Fruit fly (Drosophila melanogaster): ENCODE measurements around the gene Ten-a.

The Ten-a gene

DNA sequence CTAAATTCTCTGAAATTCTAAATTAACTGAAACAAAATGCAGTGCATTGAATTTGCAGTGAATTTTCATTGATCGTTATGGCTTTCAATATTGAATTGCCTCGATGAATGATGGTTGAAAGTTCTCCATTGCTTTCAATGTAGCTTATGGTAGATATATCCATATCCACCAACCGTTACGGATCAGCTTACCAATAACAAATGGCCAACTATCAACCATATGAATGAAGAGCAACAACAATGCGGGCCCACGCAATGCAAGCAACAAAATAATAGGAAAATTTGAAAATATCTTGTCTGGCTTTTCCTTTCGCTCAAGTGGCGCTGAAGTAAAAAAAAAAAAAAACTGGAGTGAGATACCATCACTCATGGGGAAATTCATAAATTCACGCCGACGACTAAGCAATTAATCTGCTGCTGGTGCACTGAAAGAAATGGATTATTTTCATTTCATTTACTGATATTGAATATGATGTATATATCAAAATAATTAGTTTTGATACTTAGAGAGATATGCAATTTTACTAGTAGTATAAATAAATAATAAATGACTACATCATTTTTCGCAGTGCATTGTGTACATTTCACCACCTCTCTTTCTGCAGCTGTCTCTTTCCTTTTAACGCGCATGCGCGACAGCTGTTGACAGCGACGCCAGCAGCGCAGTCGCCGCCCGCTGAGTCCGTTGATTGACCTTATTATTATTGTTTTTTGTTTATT lies 158.6 kb downstream of the Ten-a start (continued):
- TF ChIP-seq CG13287 (GFP tag; IDR thresholded peaks at IDR 0.05; ENCODE audit: partially characterized antibody), result no peak
- peak; percentile 92 for TF ChIP-seq Xrp1 (GFP tag; IDR thresholded peaks at IDR 0.05)
- peak; percentile 59; the same call in 1 of the 2 replicates for TF ChIP-seq stc (GFP tag; IDR thresholded peaks at IDR 0.05)
- peak; percentile 67 for TF ChIP-seq CG12659 (GFP tag; optimal IDR thresholded peaks at IDR 0.05)
- no peak for TF ChIP-seq CG7928 (GFP tag; optimal IDR thresholded peaks at IDR 0.05)
- TF ChIP-seq slp2 (GFP tag; optimal IDR thresholded peaks at IDR 0.05), result no peak
- TF ChIP-seq croc (GFP tag; conservative IDR thresholded peaks at IDR 0.05), result peak; percentile 86
- no peak for TF ChIP-seq ERR (GFP tag; optimal IDR thresholded peaks at IDR 0.05)
- TF ChIP-seq en (GFP tag; optimal IDR thresholded peaks at IDR 0.05), result no peak
- TF ChIP-seq hth (optimal IDR thresholded peaks at IDR 0.05), result no peak
- no peak for TF ChIP-seq slou (GFP tag; optimal IDR thresholded peaks at IDR 0.05)
- TF ChIP-seq gce (GFP tag; IDR thresholded peaks at IDR 0.05), result peak; percentile 66; the same call in 1 of the 3 replicates
- peak; percentile 72 for TF ChIP-seq peb (GFP tag; IDR thresholded peaks at IDR 0.05)
- TF ChIP-seq cas (GFP tag; IDR thresholded peaks at IDR 0.05), result 0 out of 2 replicates have a peak, but pooled peaks have one; percentile 8
- peak; percentile 19 for TF ChIP-seq Nf-YC (tag; optimal IDR thresholded peaks at IDR 0.05)
- TF ChIP-seq nom (GFP tag; optimal IDR thresholded peaks at IDR 0.05), result no peak
- peak; percentile 67 for TF ChIP-seq Abd-B (GFP tag; optimal IDR thresholded peaks at IDR 0.05)
- TF ChIP-seq CG18764 (GFP tag; optimal IDR thresholded peaks at IDR 0.05), result peak; percentile 54
- peak; percentile 78 for TF ChIP-seq org-1 (GFP tag; optimal IDR thresholded peaks at IDR 0.05)
- peak; percentile 88 for TF ChIP-seq unpg (GFP tag; optimal IDR thresholded peaks at IDR 0.05)
- peak; percentile 72 for TF ChIP-seq CG14050 (GFP tag; IDR thresholded peaks at IDR 0.05)
- peak; percentile 76 for TF ChIP-seq Sox100B (GFP tag; optimal IDR thresholded peaks at IDR 0.05)
- peak; percentile 79 for TF ChIP-seq CG6254 (GFP tag; optimal IDR thresholded peaks at IDR 0.05)
- TF ChIP-seq Hand (GFP tag; optimal IDR thresholded peaks at IDR 0.05), result no peak
- peak; percentile 55 for TF ChIP-seq CG12219 (GFP tag; optimal IDR thresholded peaks at IDR 0.05)
- peak in 1 of 2 experiments; percentile 65 for TF ChIP-seq crp (GFP tag; optimal IDR thresholded peaks at IDR 0.05)
- TF ChIP-seq CG18262 (tag; optimal IDR thresholded peaks at IDR 0.05), result peak; percentile 90
- no peak for TF ChIP-seq CG42726 (GFP tag; IDR thresholded peaks at IDR 0.05; ENCODE audit: partially characterized antibody)
- TF ChIP-seq schlank (tag; optimal IDR thresholded peaks at IDR 0.05), result no peak
- TF ChIP-seq dpn (GFP tag; optimal IDR thresholded peaks at IDR 0.05), result peak; percentile 55 to 77
- peak; percentile 52 for TF ChIP-seq Side (GFP tag; optimal IDR thresholded peaks at IDR 0.05)
- no peak for TF ChIP-seq Hey (tag; optimal IDR thresholded peaks at IDR 0.05)
- peak; percentile 92 for TF ChIP-seq zfh1 (GFP tag; IDR thresholded peaks at IDR 0.05)
- TF ChIP-seq Taf1 (GFP tag; IDR thresholded peaks at IDR 0.05), result no peak
- no peak for TF ChIP-seq lbe (GFP tag; optimal IDR thresholded peaks at IDR 0.05)
- TF ChIP-seq rib (GFP tag; IDR thresholded peaks at IDR 0.05), result no peak
- peak; percentile 83 for TF ChIP-seq CG8924 (tag; optimal IDR thresholded peaks at IDR 0.05)
- TF ChIP-seq Oli (tag; optimal IDR thresholded peaks at IDR 0.05), result peak; percentile 85
- peak; percentile 91 for TF ChIP-seq ci (GFP tag; IDR thresholded peaks at IDR 0.05)
- TF ChIP-seq phol (tag; optimal IDR thresholded peaks at IDR 0.05), result peak; percentile 89
- no peak for TF ChIP-seq eyg (GFP tag; optimal IDR thresholded peaks at IDR 0.05)
- TF ChIP-seq CG12299 (tag; optimal IDR thresholded peaks at IDR 0.05), result peak; percentile 51
- peak; percentile 35; the same call in 1 of the 3 replicates for TF ChIP-seq CG3726 (GFP tag; IDR thresholded peaks at IDR 0.05)
- TF ChIP-seq CG3995 (GFP tag; optimal IDR thresholded peaks at IDR 0.05), result no peak
- TF ChIP-seq CG30020 (tag; optimal IDR thresholded peaks at IDR 0.05), result peak; percentile 53
- TF ChIP-seq CG4404 (GFP tag; IDR thresholded peaks at IDR 0.05), result no peak; the same call in 1 of the 2 replicates
- TF ChIP-seq C15 (GFP tag; IDR thresholded peaks at IDR 0.05), result 0 out of 3 replicates have a peak, but pooled peaks have one; percentile 7
- TF ChIP-seq jing (GFP tag; optimal IDR thresholded peaks at IDR 0.05), result peak; percentile 67
- TF ChIP-seq CG2712 (tag; optimal IDR thresholded peaks at IDR 0.05), result peak; percentile 92
